Fruit fly (Drosophila melanogaster): ENCODE measurements around the gene Hpf1.

The Hpf1 gene

DNA sequence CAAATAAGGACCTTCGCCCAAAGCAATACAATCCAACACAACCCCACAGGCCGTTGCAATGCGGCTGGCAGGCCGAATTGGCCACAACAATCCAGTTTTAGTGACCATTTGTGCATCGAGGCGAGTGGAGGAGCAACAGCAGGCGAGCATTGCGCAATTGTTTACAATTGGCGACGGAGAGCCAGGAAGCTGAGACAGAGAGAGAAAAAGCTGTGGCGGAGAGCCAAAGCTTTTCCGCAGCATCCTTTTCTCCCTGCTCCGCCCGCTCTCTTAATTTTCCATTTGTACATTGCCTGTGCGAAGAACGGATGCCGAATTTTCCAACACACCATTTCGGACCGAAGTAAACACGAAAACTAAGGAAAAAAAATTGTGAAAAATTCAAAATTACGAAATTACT is 10.2 kb upstream of the Hpf1 start, which contains the start of gene kat-60L1:
Gene kat-60L1 (plus strand): TSS at position 301 of the 400 bp plus-strand sequence.
- TF ChIP-seq unc-4 (GFP tag; IDR thresholded peaks at IDR 0.05; ENCODE audit: partially characterized antibody) = peak; percentile 14; the same call in 1 of the 2 replicates
- TF ChIP-seq Ets65A (GFP tag) = peak; percentile 72
- peak in 1 of 2 experiments; percentile 34 for TF ChIP-seq Trl (optimal IDR thresholded peaks at IDR 0.05)
- no peak for TF ChIP-seq Trl (GFP tag; optimal IDR thresholded peaks at IDR 0.05)
- no peak for TF ChIP-seq CG10979 (tag; optimal IDR thresholded peaks at IDR 0.05)
- TF ChIP-seq Pdp1 (GFP tag; optimal IDR thresholded peaks at IDR 0.05) = peak in 1 of 2 experiments; percentile 67
- no peak for TF ChIP-seq Hr78 (GFP tag; optimal IDR thresholded peaks at IDR 0.05)
- no peak for TF ChIP-seq CG9817 (tag; optimal IDR thresholded peaks at IDR 0.05)
- peak; percentile 30 for TF ChIP-seq scrt (GFP tag; optimal IDR thresholded peaks at IDR 0.05)

DNA sequence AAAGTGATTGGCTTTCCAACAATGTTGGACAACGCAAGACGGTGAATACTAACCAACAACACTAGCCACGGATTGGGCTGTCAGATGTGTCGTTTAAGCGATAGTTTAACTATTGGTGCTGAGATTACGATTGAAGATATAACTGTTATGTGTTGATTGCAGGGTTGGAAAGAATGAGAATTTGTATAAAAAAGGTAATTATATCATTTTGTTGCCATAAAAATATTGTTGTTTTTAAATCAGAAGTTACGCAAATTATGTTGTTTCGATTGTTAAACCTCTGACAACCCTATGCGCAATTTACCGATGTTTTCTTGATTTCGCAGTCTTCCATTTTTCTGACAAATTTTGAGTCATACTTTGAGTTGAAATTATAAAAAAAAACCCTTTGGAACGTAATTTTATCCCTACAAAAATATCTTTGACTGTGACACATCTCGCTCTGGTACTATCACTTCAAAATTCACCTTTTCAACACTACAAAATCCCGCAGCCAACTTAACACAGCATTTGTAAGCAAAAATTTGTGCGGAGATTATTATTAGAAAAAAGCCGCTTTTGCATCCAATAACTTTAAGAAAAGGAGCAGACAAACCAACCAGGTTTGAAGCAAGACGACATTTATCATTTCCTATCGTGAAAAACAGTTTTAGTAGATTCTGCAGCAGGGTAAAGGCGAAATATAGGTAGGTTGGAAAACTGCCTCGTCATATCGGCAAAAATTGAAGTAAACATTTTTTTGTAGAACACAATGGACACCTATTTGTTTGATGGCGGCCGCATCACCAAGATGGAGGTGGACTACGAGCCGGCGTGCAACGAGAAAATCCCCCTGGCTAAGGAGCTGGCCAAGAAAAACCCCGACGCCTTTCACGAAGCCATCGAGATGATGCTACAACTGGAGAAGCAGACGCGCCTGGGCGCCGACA is 2.4 kb upstream of the Hpf1 start, which contains the start of the genes Hat1 and Rpn5:
Gene Hat1 (minus strand): TSS at position 360 of the 929 bp plus-strand sequence.
Gene Rpn5 (plus strand): TSS at position 469 of the 929 bp plus-strand sequence.
- TF ChIP-seq CG9876 (GFP tag; optimal IDR thresholded peaks at IDR 0.05) (peak; percentile 73), inv (GFP tag; IDR thresholded peaks at IDR 0.05; ENCODE audit: partially characterized antibody) (peak; percentile 75), CG17802 (tag; optimal IDR thresholded peaks at IDR 0.05) (peak; percentile 33), Sin3A (optimal IDR thresholded peaks at IDR 0.05) (peak; percentile 62), pnt (GFP tag; optimal IDR thresholded peaks at IDR 0.05) (peak; percentile 88), CG4730 (GFP tag; IDR thresholded peaks at IDR 0.05) (peak; percentile 4; the same call in 1 of the 2 replicates), NFAT (GFP tag; IDR thresholded peaks at IDR 0.05) (peak; percentile 59; the same call in 1 of the 2 replicates), abd-A (tag; optimal IDR thresholded peaks at IDR 0.05) (no peak), Sox102F (GFP tag; optimal IDR thresholded peaks at IDR 0.05) (peak; percentile 64), CG6689 (GFP tag; IDR thresholded peaks at IDR 0.05) (peak; percentile 64), amos (GFP tag; IDR thresholded peaks at IDR 0.05; ENCODE audit: partially characterized antibody) (peak; percentile 68), da (GFP tag; optimal IDR thresholded peaks at IDR 0.05) (peak; percentile 72), CG8290 (GFP tag; optimal IDR thresholded peaks at IDR 0.05) (peak; percentile 87), CG8290 (tag; optimal IDR thresholded peaks at IDR 0.05) (peak; percentile 79 to 85), phol (tag; optimal IDR thresholded peaks at IDR 0.05) (peak; percentile 84), CG30403 (GFP tag; optimal IDR thresholded peaks at IDR 0.05) (peak; percentile 96), stwl (tag; optimal IDR thresholded peaks at IDR 0.05) (peak; percentile 82), Drgx (GFP tag; IDR thresholded peaks at IDR 0.05) (no peak), Dbx (GFP tag; IDR thresholded peaks at IDR 0.05) (peak; percentile 79; the same call in 2 of the 3 replicates), CG13296 (GFP tag; optimal IDR thresholded peaks at IDR 0.05) (peak; percentile 52), sug (tag; optimal IDR thresholded peaks at IDR 0.05) (peak; percentile 70), kni (GFP tag; optimal IDR thresholded peaks at IDR 0.05) (no peak), E2f2 (GFP tag; IDR thresholded peaks at IDR 0.05) (peak; percentile 60), ap (GFP tag; IDR thresholded peaks at IDR 0.05) (no peak), unpg (GFP tag; optimal IDR thresholded peaks at IDR 0.05) (peak; percentile 66), her (GFP tag; optimal IDR thresholded peaks at IDR 0.05) (peak; percentile 78), CG1529 (GFP tag; optimal IDR thresholded peaks at IDR 0.05) (peak; percentile 56), Hsf (GFP tag; optimal IDR thresholded peaks at IDR 0.05) (peak; percentile 93), Jarid2 (GFP tag; optimal IDR thresholded peaks at IDR 0.05) (no peak), ranshi (GFP tag; IDR thresholded peaks at IDR 0.05) (peak; percentile 28; the same call in 1 of the 2 replicates), CG17359 (tag; optimal IDR thresholded peaks at IDR 0.05) (peak; percentile 59), Dip2 (GFP tag; IDR thresholded peaks at IDR 0.05) (no peak), CG14014 (GFP tag; IDR thresholded peaks at IDR 0.05) (peak; percentile 61; the same call in 1 of the 2 replicates), Scr (GFP tag; IDR thresholded peaks at IDR 0.05; ENCODE audit: partially characterized antibody) (peak; percentile 85), ewg (GFP tag; optimal IDR thresholded peaks at IDR 0.05) (peak; percentile 67), klu (GFP tag; IDR thresholded peaks at IDR 0.05) (peak; percentile 74; the same call in 1 of the 2 replicates), slou (GFP tag; optimal IDR thresholded peaks at IDR 0.05) (peak; percentile 69), fd3F (GFP tag; optimal IDR thresholded peaks at IDR 0.05) (peak; percentile 49)

Data from whole organism, embryonic.